Fruit fly (Drosophila melanogaster) whole organism, larva: Measurements from ENCODE around the gene eIF2Bbeta.

Source experiments
- noc ChIP-seq: fragments of 200-800 bp; sonication (Bioruptor generic); optimal IDR thresholded peaks from 3 replicates; lab custom pipeline; 2019; ENCODE audit warnings: missing biosample characterization, mild to moderate bottlenecking, missing genetic modification characterization, moderate library complexity

eIF2Bbeta gene

dm6 chrX:2742067-2742466 lies 37.7 kb downstream of the eIF2Bbeta start:
- TF ChIP-seq noc (tag; lab: Kevin White, UChicago): no peak

- TF ChIP-seq noc (tag; lab: Kevin White, UChicago): peak; percentile 89
Observed at dm6 chrX:2743020-2743419, 38.6 kb downstream of the eIF2Bbeta start.

- no peak for TF ChIP-seq noc (tag; lab: Kevin White, UChicago)
Observed at dm6 chrX:2743601-2744000, 39.2 kb downstream of the eIF2Bbeta start.

- peak; percentile 93 for TF ChIP-seq noc (tag; lab: Kevin White, UChicago)
Observed at dm6 chrX:2744042-2744441, 39.7 kb downstream of the eIF2Bbeta start, which contains the start of gene Syx4. Gene Syx4, minus strand, starts transcription at chrX:2744076.

- TF ChIP-seq noc (tag; lab: Kevin White, UChicago): no peak
Observed at dm6 chrX:2749693-2750092, 45.3 kb downstream of the eIF2Bbeta start.
